Fruit fly (Drosophila melanogaster): ENCODE measurements around the gene Argk1.

The Argk1 gene

DNA sequence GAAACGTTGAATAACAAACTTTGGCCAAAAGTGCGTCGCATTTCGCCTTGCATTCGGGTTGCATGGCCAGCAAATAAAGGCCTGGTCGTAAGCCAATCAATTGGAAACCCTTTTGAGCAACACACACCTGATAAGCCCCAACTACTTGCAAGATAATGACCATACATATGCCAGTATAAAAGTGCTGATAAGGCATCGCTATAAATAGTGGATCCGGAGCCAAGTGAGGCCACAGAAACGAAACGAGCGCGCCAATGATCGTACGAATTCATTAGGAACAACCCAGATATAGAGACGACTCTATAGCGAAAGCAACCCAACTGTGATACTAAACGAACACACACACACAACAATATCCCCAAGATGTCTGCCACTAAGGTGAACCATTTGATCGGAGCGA lies 30.8 kb upstream of the Argk1 start, which contains the start of gene CG13315:
Gene CG13315, plus strand, starts transcription at position 230 of the 400 bp plus-strand sequence.
- no peak for TF ChIP-seq Blimp-1 (GFP tag; optimal IDR thresholded peaks at IDR 0.05)
- no peak for TF ChIP-seq CG16779 (tag; optimal IDR thresholded peaks at IDR 0.05)
- no peak for TF ChIP-seq spab (GFP tag; optimal IDR thresholded peaks at IDR 0.05)
- TF ChIP-seq vri (GFP tag; optimal IDR thresholded peaks at IDR 0.05), result peak; percentile 1
- peak; percentile 3 for TF ChIP-seq svp (GFP tag)

- TF ChIP-seq svp (GFP tag) (peak; percentile 26), CG9139 (GFP tag; optimal IDR thresholded peaks at IDR 0.05) (no peak), Eip78C (GFP tag) (no peak), CG3919 (GFP tag; optimal IDR thresholded peaks at IDR 0.05) (no peak), CG8119 (GFP tag; IDR thresholded peaks at IDR 0.05) (no peak), CG1621 (tag; optimal IDR thresholded peaks at IDR 0.05) (no peak), CG15336 (GFP tag; IDR thresholded peaks at IDR 0.05) (no peak), Ets96B (tag; optimal IDR thresholded peaks at IDR 0.05) (no peak), CG11902 (GFP tag; optimal IDR thresholded peaks at IDR 0.05) (no peak), fkh (GFP tag; optimal IDR thresholded peaks at IDR 0.05) (peak; percentile 36), Hr4 (GFP tag; optimal IDR thresholded peaks at IDR 0.05) (no peak), CG32006 (GFP tag; optimal IDR thresholded peaks at IDR 0.05) (no peak), dsx (GFP tag; optimal IDR thresholded peaks at IDR 0.05; ENCODE audit: poor library complexity, severe bottlenecking) (no peak), vri (GFP tag; optimal IDR thresholded peaks at IDR 0.05) (peak; percentile 33), ss (GFP tag; optimal IDR thresholded peaks at IDR 0.05) (no peak), Met (GFP tag; optimal IDR thresholded peaks at IDR 0.05) (no peak), fd85E (GFP tag; optimal IDR thresholded peaks at IDR 0.05) (no peak), Sox14 (GFP tag; optimal IDR thresholded peaks at IDR 0.05) (no peak)
Observed at dm6 chr3L:9095704-9096103, 29.9 kb upstream of the Argk1 start.

DNA sequence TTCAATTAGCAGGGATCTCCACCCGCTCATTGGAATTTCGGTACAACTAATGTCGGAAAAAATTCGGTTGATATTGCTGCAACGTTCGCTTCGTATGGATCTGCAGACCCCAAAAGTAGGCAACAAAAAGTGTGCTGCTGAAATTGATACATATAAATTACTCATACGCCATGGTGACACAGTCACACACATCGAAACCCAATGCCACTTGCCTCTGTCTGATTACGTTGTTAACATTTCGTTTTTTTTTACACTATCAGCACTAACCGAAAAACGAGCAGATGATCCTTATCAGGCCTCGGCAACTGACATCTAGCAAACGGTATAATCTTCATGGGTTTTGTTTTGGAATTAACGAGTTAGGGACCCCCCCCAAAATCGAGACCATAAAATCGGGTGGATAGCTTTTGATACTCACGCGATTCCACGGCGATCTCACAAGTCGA lies 29.2 kb upstream of the Argk1 start:
- peak; percentile 9 for TF ChIP-seq fkh (GFP tag; optimal IDR thresholded peaks at IDR 0.05)
- no peak for TF ChIP-seq CG8119 (GFP tag; IDR thresholded peaks at IDR 0.05)
- peak; percentile 25 for TF ChIP-seq vri (GFP tag; optimal IDR thresholded peaks at IDR 0.05)
- TF ChIP-seq Eip78C (GFP tag), result peak; percentile 45

- TF ChIP-seq dsx (GFP tag; optimal IDR thresholded peaks at IDR 0.05; ENCODE audit: poor library complexity, severe bottlenecking) (no peak), Smox (GFP tag; optimal IDR thresholded peaks at IDR 0.05) (peak; percentile 34), eg (GFP tag; IDR thresholded peaks at IDR 0.05) (peak; percentile 59; the same call in 1 of the 3 replicates), ss (GFP tag; optimal IDR thresholded peaks at IDR 0.05) (no peak), acj6 (GFP tag; optimal IDR thresholded peaks at IDR 0.05) (peak; percentile 34), Ets96B (tag; optimal IDR thresholded peaks at IDR 0.05) (no peak), CG6792 (GFP tag; optimal IDR thresholded peaks at IDR 0.05) (peak; percentile 13), pdm3 (GFP tag; optimal IDR thresholded peaks at IDR 0.05) (peak; percentile 9), topi (GFP tag; optimal IDR thresholded peaks at IDR 0.05) (no peak), CG34406 (GFP tag; optimal IDR thresholded peaks at IDR 0.05) (peak; percentile 9), Eip78C (GFP tag) (no peak), CG10631 (GFP tag; optimal IDR thresholded peaks at IDR 0.05) (peak; percentile 31), CG3919 (GFP tag; optimal IDR thresholded peaks at IDR 0.05) (peak; percentile 25), Gug (GFP tag; IDR thresholded peaks at IDR 0.05) (no peak), fd59A (GFP tag; optimal IDR thresholded peaks at IDR 0.05) (no peak), Sox102F (GFP tag; optimal IDR thresholded peaks at IDR 0.05) (no peak), cyc (GFP tag; optimal IDR thresholded peaks at IDR 0.05) (no peak), CG6808 (GFP tag; optimal IDR thresholded peaks at IDR 0.05) (peak; percentile 11), CG15336 (GFP tag; IDR thresholded peaks at IDR 0.05) (0 out of 2 replicates have a peak, but pooled peaks have one; percentile 31), CG6276 (GFP tag; optimal IDR thresholded peaks at IDR 0.05) (peak; percentile 32), CG16779 (tag; optimal IDR thresholded peaks at IDR 0.05) (peak; percentile 14), Hr4 (GFP tag; optimal IDR thresholded peaks at IDR 0.05) (no peak), CG32006 (GFP tag; optimal IDR thresholded peaks at IDR 0.05) (peak; percentile 64), CG8319 (GFP tag; optimal IDR thresholded peaks at IDR 0.05) (peak; percentile 75), CG4318 (GFP tag; optimal IDR thresholded peaks at IDR 0.05) (peak; percentile 22), esn (GFP tag; optimal IDR thresholded peaks at IDR 0.05) (no peak), CG8632 (GFP tag; optimal IDR thresholded peaks at IDR 0.05) (peak; percentile 18), CG8119 (GFP tag; IDR thresholded peaks at IDR 0.05) (peak; percentile 51; the same call in 1 of the 3 replicates), Met (GFP tag; optimal IDR thresholded peaks at IDR 0.05) (no peak), CG11294 (GFP tag; IDR thresholded peaks at IDR 0.05) (no peak), OdsH (GFP tag; optimal IDR thresholded peaks at IDR 0.05) (no peak), vri (GFP tag; optimal IDR thresholded peaks at IDR 0.05) (no peak), CG10669 (GFP tag; optimal IDR thresholded peaks at IDR 0.05) (no peak)
Observed at dm6 chr3L:9092356-9093103, 26.7 kb upstream of the Argk1 start, which contains the start of gene CG32032. Gene CG32032 (plus strand): TSS chr3L:9093053.

Data from whole organism, prepupa.